Worm (Caenorhabditis elegans) whole organism, early embryonic: Measurements from ENCODE around the gene mam-1.
A peak's percentile ranks its signal among the peaks of the same experiment; 100 is the strongest.

Source experiments
- B0310.2 ChIP-seq: sonication (generic microtip); optimal IDR thresholded peaks from 2 replicates; lab custom pipeline; 2016; ENCODE audit warnings: mild to moderate bottlenecking, missing genetic modification characterization, missing compliant biosample characterization
- F13C5.2 ChIP-seq: sonication (generic microtip); optimal IDR thresholded peaks from 2 replicates; lab custom pipeline; 2017; ENCODE audit warnings: mild to moderate bottlenecking, missing genetic modification characterization, inconsistent platforms, missing compliant biosample characterization
- aly-1 ChIP-seq: sonication (generic microtip); optimal IDR thresholded peaks from 2 replicates; lab custom pipeline; 2016; ENCODE audit warnings: missing genetic modification characterization, missing compliant biosample characterization
- ama-1 ChIP-seq: fragments of 150-350 bp; optimal IDR thresholded peaks from 2 replicates; lab custom pipeline; 2014
- ceh-13 ChIP-seq: fragments of 200-800 bp; sonication (Bioruptor generic); optimal IDR thresholded peaks from 2 replicates; lab custom pipeline; 2018; ENCODE audit warnings: mild to moderate bottlenecking, missing genetic modification characterization, missing compliant biosample characterization
- ceh-36 ChIP-seq: sonication (generic microtip); optimal IDR thresholded peaks from 2 replicates; lab custom pipeline; 2016; ENCODE audit warnings: missing genetic modification characterization, inconsistent platforms, missing compliant biosample characterization
- ets-7 ChIP-seq: sonication (generic microtip); optimal IDR thresholded peaks from 2 replicates; lab custom pipeline; 2016; ENCODE audit warnings: missing genotype, missing genetic modification characterization, missing compliant biosample characterization
- flt-1 ChIP-seq: fragments of 200-800 bp; sonication (Bioruptor generic); IDR thresholded peaks from 2 replicates; pipeline ENCODE4 v1.3.6; 2022; ENCODE audit warnings: missing genetic modification characterization, missing compliant biosample characterization
- hmbx-1 ChIP-seq: sonication (generic microtip); optimal IDR thresholded peaks from 2 replicates; lab custom pipeline; 2016; ENCODE audit warnings: mild to moderate bottlenecking, missing genetic modification characterization, missing compliant biosample characterization
- hmg-4 ChIP-seq: fragments of 200-800 bp; sonication (Bioruptor generic); optimal IDR thresholded peaks from 2 replicates; lab custom pipeline; 2018; ENCODE audit warnings: mild to moderate bottlenecking, missing genetic modification characterization, missing compliant biosample characterization
- hnd-1 ChIP-seq: sonication (generic microtip); optimal IDR thresholded peaks from 2 replicates; lab custom pipeline; 2016; ENCODE audit warnings: missing genetic modification characterization, missing compliant biosample characterization
- pes-1 ChIP-seq: fragments of 200-800 bp; sonication (Bioruptor generic); IDR thresholded peaks from 2 replicates; pipeline ENCODE4 v1.3.6; 2022; ENCODE audit warnings: missing genetic modification reagents, missing genetic modification characterization, missing compliant biosample characterization
- scrt-1 ChIP-seq: fragments of 200-800 bp; sonication (Bioruptor generic); IDR thresholded peaks from 2 replicates; pipeline ENCODE4 v1.3.6; 2022; ENCODE audit warnings: missing genetic modification characterization, missing compliant biosample characterization
- sea-1 ChIP-seq: fragments of 200-800 bp; sonication (Bioruptor generic); conservative IDR thresholded peaks from 2 replicates; pipeline ENCODE4 v1.3.6; 2022; ENCODE audit warnings: missing genetic modification characterization, missing compliant biosample characterization
- tbx-11 ChIP-seq: fragments of 200-800 bp; sonication (Bioruptor generic); IDR thresholded peaks from 2 replicates; pipeline ENCODE4 v1.3.6; 2022; ENCODE audit warnings: missing genetic modification characterization, missing compliant biosample characterization
- tbx-37 ChIP-seq: fragments of 200-800 bp; sonication (Bioruptor generic); conservative IDR thresholded peaks from 2 replicates; pipeline ENCODE4 v1.3.6; 2022; ENCODE audit warnings: missing genetic modification reagents, missing genetic modification characterization, missing compliant biosample characterization
- tra-4 ChIP-seq: sonication (generic microtip); optimal IDR thresholded peaks from 2 replicates; lab custom pipeline; 2017; ENCODE audit warnings: missing genetic modification characterization, missing compliant biosample characterization

The mam-1 gene

DNA sequence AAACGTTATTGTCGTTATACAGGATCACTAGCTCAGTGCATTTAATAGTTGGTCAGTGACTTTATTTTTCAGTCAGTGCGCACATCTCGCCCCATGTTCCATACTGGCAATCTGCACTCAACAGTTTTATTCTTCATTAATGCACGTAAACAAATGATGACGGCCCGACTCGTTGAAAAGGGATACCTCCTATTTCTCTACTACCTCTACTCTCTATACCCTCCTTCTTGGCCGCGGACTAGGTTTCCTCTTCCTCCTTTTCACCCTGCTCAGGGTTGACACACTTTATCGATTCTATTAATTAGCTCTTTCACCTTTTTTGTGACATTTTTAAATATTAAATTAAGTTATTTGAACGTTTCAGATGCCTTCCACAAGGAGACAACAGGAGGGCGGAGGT lies 27.3 kb upstream of the mam-1 start, which contains the start of gene sel-12:
sel-12 (plus strand) TSS at position 358 of the 400 bp plus-strand sequence.
- TF ChIP-seq hmg-4 (GFP tag; lab: Kevin White, UChicago) (peak; percentile 4), sea-1 (GFP tag; lab: Robert Waterston, UW) (no peak), tbx-37 (GFP tag; lab: Robert Waterston, UW) (0 out of 2 replicates have a peak, but pooled peaks have one; percentile 23)

DNA sequence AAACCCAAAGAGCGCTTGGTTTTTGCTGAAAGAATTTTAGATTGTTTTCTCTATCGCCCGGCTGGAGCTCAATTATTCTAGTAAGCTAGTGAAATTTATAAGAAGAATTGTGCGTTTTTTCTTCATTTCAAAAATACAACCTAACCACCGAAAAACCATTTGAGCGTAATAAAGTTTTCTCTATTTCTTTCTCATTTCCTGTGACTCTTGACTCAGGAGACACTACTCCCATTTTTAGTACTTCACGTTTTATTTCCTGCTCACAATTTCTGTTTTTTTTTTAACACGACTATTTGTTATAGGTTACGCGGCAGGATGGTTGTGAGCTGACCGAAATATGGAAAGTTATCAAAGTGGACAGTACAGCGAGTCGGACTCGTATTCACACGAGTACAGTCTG lies 24.8 kb upstream of the mam-1 start, which contains the start of gene F35H12.6:
F35H12.6 (plus strand) TSS at position 301 of the 400 bp plus-strand sequence.
- TF ChIP-seq scrt-1 (GFP tag; lab: Robert Waterston, UW) (no peak), pes-1 (no peak), F13C5.2 (tag; lab: Kevin White, UChicago) (no peak), hnd-1 (tag; lab: Kevin White, UChicago) (no peak), sea-1 (GFP tag; lab: Robert Waterston, UW) (no peak), aly-1 (tag; lab: Kevin White, UChicago) (no peak), tbx-11 (no peak), B0310.2 (no peak), ceh-36 (tag; lab: Kevin White, UChicago) (no peak), tra-4 (tag; lab: Kevin White, UChicago) (no peak), flt-1 (no peak), ets-7 (tag; lab: Kevin White, UChicago) (no peak), ceh-13 (GFP tag; lab: Kevin White, UChicago) (no peak), hmg-4 (GFP tag; lab: Kevin White, UChicago) (no peak), ama-1 (lab: Kevin White, UChicago) (no peak), tbx-37 (GFP tag; lab: Robert Waterston, UW) (no peak), hmbx-1 (tag; lab: Kevin White, UChicago) (no peak)

DNA sequence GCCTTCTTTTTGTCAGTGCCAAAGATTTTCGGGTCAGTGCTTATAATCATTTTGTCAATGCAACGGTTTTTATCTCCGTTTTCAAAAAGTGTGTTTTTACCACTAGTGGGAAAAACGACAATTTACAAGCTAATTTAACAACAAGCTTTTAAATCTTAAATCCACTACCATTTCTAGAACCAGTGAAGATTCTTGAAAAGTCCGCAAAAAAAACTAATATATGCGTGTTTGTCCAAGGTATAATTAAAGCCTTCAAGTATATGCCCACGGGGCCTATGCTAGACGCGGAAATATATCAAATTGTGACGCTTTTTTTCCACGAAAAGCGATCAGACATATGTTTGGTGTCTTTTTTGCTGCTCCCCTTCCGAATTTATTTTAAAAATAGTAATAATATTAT lies 24.4 kb upstream of the mam-1 start:
- no peak for TF ChIP-seq ets-7 (tag; lab: Kevin White, UChicago)
- no peak for TF ChIP-seq ceh-13 (GFP tag; lab: Kevin White, UChicago)
- no peak for TF ChIP-seq ama-1 (lab: Kevin White, UChicago)
- no peak for TF ChIP-seq tbx-11
- no peak for TF ChIP-seq flt-1
- TF ChIP-seq tra-4 (tag; lab: Kevin White, UChicago), result no peak
- TF ChIP-seq aly-1 (tag; lab: Kevin White, UChicago), result no peak
- TF ChIP-seq hmg-4 (GFP tag; lab: Kevin White, UChicago), result no peak

DNA sequence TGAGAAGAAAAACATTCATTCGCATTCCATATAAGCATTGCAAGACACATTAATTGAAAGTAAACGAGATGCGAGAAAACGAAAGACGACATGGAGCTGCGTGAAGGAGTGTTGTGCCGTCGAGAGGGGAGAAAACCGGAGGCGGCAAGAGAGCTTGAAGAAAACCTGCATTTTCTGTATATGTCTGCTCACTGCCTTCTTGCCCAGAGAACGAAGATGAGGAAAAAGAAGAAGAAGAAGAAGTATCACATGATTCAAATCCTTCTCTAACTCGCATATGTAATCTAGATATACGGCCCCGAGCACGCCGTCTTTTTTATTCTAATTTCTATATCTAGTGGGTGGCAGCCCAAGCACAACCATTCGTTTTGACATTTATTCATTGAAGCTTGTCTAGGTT lies 22.1 kb upstream of the mam-1 start:
- TF ChIP-seq ets-7 (tag; lab: Kevin White, UChicago) (no peak), tbx-11 (no peak), ama-1 (lab: Kevin White, UChicago) (no peak), flt-1 (no peak), tbx-37 (GFP tag; lab: Robert Waterston, UW) (no peak), hmbx-1 (tag; lab: Kevin White, UChicago) (no peak), B0310.2 (no peak), pes-1 (no peak), ceh-13 (GFP tag; lab: Kevin White, UChicago) (no peak), tra-4 (tag; lab: Kevin White, UChicago) (no peak), hmg-4 (GFP tag; lab: Kevin White, UChicago) (no peak), ceh-36 (tag; lab: Kevin White, UChicago) (no peak), aly-1 (tag; lab: Kevin White, UChicago) (no peak), F13C5.2 (tag; lab: Kevin White, UChicago) (no peak), hnd-1 (tag; lab: Kevin White, UChicago) (no peak), scrt-1 (GFP tag; lab: Robert Waterston, UW) (no peak), sea-1 (GFP tag; lab: Robert Waterston, UW) (no peak)

DNA sequence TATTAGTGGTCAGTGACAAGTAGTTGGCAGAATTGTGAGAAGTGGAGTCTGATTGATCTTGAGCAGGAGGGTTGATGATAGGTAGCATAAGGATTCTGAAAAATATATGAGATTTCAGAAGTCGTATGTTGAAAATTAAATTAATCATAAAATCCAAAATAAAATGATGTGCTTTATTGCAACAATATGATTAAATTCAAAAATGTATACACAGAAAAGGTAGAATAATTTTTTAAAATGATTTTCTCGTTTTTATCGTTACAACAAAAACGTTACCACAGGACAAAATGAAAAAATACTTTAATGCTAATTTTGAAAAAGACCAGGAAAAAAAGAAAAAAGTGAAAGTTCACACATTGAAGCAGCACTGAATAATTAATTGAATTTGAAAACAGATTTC lies 14.3 kb upstream of the mam-1 start, which contains the start of gene ZC13.10:
ZC13.10 (minus strand) TSS at position 101 of the 400 bp plus-strand sequence.
- TF ChIP-seq ama-1 (lab: Kevin White, UChicago) (no peak), tbx-11 (no peak), hmg-4 (GFP tag; lab: Kevin White, UChicago) (no peak), pes-1 (no peak), F13C5.2 (tag; lab: Kevin White, UChicago) (no peak), ceh-13 (GFP tag; lab: Kevin White, UChicago) (no peak), tbx-37 (GFP tag; lab: Robert Waterston, UW) (no peak), hnd-1 (tag; lab: Kevin White, UChicago) (no peak), ceh-36 (tag; lab: Kevin White, UChicago) (no peak), B0310.2 (no peak), aly-1 (tag; lab: Kevin White, UChicago) (no peak), scrt-1 (GFP tag; lab: Robert Waterston, UW) (no peak), tra-4 (tag; lab: Kevin White, UChicago) (no peak), hmbx-1 (tag; lab: Kevin White, UChicago) (no peak), ets-7 (tag; lab: Kevin White, UChicago) (no peak), sea-1 (GFP tag; lab: Robert Waterston, UW) (no peak), flt-1 (no peak)

DNA sequence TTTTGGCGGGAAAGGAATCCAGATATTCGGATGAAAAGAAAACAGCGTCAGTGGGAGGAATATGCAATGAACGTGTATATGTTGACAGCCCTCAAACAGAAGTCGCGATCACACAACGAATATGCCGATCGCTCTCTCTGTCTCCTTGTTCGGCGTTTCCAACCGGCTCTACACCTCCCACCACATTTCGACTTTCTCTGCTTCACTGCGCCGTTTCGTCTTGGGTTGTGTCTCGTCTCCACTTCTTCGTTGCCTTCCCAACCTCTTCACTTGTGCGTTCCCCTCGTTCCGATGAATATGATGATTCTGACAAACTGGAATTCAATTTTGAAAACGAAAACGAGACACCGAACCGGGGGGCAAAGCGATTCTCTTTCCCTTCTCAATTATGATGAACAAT lies 9.8 kb upstream of the mam-1 start, which contains the start of gene mab-7:
mab-7 (minus strand) TSS at position 101 of the 400 bp plus-strand sequence.
- TF ChIP-seq F13C5.2 (tag; lab: Kevin White, UChicago) (no peak), tbx-37 (GFP tag; lab: Robert Waterston, UW) (no peak), pes-1 (no peak), tbx-11 (no peak), flt-1 (no peak), sea-1 (GFP tag; lab: Robert Waterston, UW) (no peak), ceh-13 (GFP tag; lab: Kevin White, UChicago) (no peak)

DNA sequence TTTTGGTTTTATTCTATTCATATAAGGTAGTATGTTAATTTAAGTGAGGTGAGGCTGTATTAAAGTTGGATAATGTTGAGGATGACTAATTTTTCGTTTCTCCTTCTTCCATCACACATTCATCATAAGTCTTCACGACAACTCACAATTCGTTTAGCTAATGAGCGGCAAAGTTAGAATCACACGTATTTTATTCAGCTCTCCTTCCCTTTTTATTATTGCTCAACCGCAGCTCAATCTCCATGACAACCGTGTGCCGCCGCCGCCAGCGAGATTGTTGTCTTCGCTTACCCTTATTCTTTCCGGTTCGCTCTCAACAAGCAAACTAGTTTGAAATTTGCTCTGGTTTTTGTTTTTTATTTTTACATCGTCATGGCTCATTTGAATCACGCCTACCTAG lies 7.8 kb downstream of the mam-1 start, which contains the start of gene ZC13.2:
ZC13.2 (plus strand) TSS at position 301 of the 400 bp plus-strand sequence.
- no peak for TF ChIP-seq pes-1
- TF ChIP-seq B0310.2, result no peak
- no peak for TF ChIP-seq flt-1
- no peak for TF ChIP-seq ceh-13 (GFP tag; lab: Kevin White, UChicago)
- TF ChIP-seq aly-1 (tag; lab: Kevin White, UChicago), result no peak
- TF ChIP-seq F13C5.2 (tag; lab: Kevin White, UChicago), result no peak
- no peak for TF ChIP-seq scrt-1 (GFP tag; lab: Robert Waterston, UW)
- TF ChIP-seq tbx-37 (GFP tag; lab: Robert Waterston, UW), result no peak
